Worm (Caenorhabditis elegans) whole organism, early embryonic: ENCODE measurements around the gene trpa-1.

Experiments
- B0310.2 ChIP-seq: sonication (generic microtip); optimal IDR thresholded peaks from 2 replicates; lab custom pipeline; 2016; ENCODE audit warnings: mild to moderate bottlenecking, missing genetic modification characterization, missing compliant biosample characterization
- F13C5.2 ChIP-seq: sonication (generic microtip); optimal IDR thresholded peaks from 2 replicates; lab custom pipeline; 2017; ENCODE audit warnings: mild to moderate bottlenecking, missing genetic modification characterization, inconsistent platforms, missing compliant biosample characterization
- aly-1 ChIP-seq: sonication (generic microtip); optimal IDR thresholded peaks from 2 replicates; lab custom pipeline; 2016; ENCODE audit warnings: missing genetic modification characterization, missing compliant biosample characterization
- ama-1 ChIP-seq: fragments of 150-350 bp; optimal IDR thresholded peaks from 2 replicates; lab custom pipeline; 2014
- ceh-13 ChIP-seq: fragments of 200-800 bp; sonication (Bioruptor generic); optimal IDR thresholded peaks from 2 replicates; lab custom pipeline; 2018; ENCODE audit warnings: mild to moderate bottlenecking, missing genetic modification characterization, missing compliant biosample characterization
- ceh-36 ChIP-seq: sonication (generic microtip); optimal IDR thresholded peaks from 2 replicates; lab custom pipeline; 2016; ENCODE audit warnings: missing genetic modification characterization, inconsistent platforms, missing compliant biosample characterization
- ets-7 ChIP-seq: sonication (generic microtip); optimal IDR thresholded peaks from 2 replicates; lab custom pipeline; 2016; ENCODE audit warnings: missing genotype, missing genetic modification characterization, missing compliant biosample characterization
- flt-1 ChIP-seq: fragments of 200-800 bp; sonication (Bioruptor generic); IDR thresholded peaks from 2 replicates; pipeline ENCODE4 v1.3.6; 2022; ENCODE audit warnings: missing genetic modification characterization, missing compliant biosample characterization
- hmbx-1 ChIP-seq: sonication (generic microtip); optimal IDR thresholded peaks from 2 replicates; lab custom pipeline; 2016; ENCODE audit warnings: mild to moderate bottlenecking, missing genetic modification characterization, missing compliant biosample characterization
- hmg-4 ChIP-seq: fragments of 200-800 bp; sonication (Bioruptor generic); optimal IDR thresholded peaks from 2 replicates; lab custom pipeline; 2018; ENCODE audit warnings: mild to moderate bottlenecking, missing genetic modification characterization, missing compliant biosample characterization
- hnd-1 ChIP-seq: sonication (generic microtip); optimal IDR thresholded peaks from 2 replicates; lab custom pipeline; 2016; ENCODE audit warnings: missing genetic modification characterization, missing compliant biosample characterization
- pes-1 ChIP-seq: fragments of 200-800 bp; sonication (Bioruptor generic); IDR thresholded peaks from 2 replicates; pipeline ENCODE4 v1.3.6; 2022; ENCODE audit warnings: missing genetic modification reagents, missing genetic modification characterization, missing compliant biosample characterization
- scrt-1 ChIP-seq: fragments of 200-800 bp; sonication (Bioruptor generic); IDR thresholded peaks from 2 replicates; pipeline ENCODE4 v1.3.6; 2022; ENCODE audit warnings: missing genetic modification characterization, missing compliant biosample characterization
- sea-1 ChIP-seq: fragments of 200-800 bp; sonication (Bioruptor generic); conservative IDR thresholded peaks from 2 replicates; pipeline ENCODE4 v1.3.6; 2022; ENCODE audit warnings: missing genetic modification characterization, missing compliant biosample characterization
- tbx-11 ChIP-seq: fragments of 200-800 bp; sonication (Bioruptor generic); IDR thresholded peaks from 2 replicates; pipeline ENCODE4 v1.3.6; 2022; ENCODE audit warnings: missing genetic modification characterization, missing compliant biosample characterization
- tbx-37 ChIP-seq: fragments of 200-800 bp; sonication (Bioruptor generic); conservative IDR thresholded peaks from 2 replicates; pipeline ENCODE4 v1.3.6; 2022; ENCODE audit warnings: missing genetic modification reagents, missing genetic modification characterization, missing compliant biosample characterization
- tra-4 ChIP-seq: sonication (generic microtip); optimal IDR thresholded peaks from 2 replicates; lab custom pipeline; 2017; ENCODE audit warnings: missing genetic modification characterization, missing compliant biosample characterization

Gene trpa-1

DNA sequence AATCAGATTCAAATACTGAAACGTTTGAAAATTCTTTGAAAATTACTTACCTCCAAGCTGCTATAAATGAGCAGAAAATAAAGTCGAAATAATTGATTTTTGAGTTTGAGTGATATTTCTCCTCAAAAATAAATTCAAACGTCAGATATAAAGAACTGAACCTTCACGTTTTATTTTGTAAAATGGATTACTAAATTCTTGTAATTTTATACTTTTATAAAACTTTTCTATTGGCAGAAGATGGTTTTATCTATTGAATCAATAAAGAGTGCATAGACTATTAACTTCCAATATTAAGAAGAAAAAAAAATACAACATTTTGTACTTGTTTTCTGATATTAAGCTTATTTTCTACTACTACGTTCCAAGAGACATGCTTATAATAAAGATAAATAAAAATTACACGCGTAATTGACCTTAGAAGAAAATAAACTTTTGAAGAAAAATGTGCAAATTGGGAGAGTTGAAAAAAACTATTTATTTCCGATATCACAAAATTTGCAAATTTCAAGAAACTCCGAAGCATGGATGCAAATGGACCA lies 16.5 kb upstream of the trpa-1 start, which contains the start of the genes F38H4.6 and F38H4.4:
Gene F38H4.6 (minus strand): TSS at position 101 of the 542 bp plus-strand sequence.
Gene F38H4.4 (plus strand): TSS at position 492 of the 542 bp plus-strand sequence.
- TF ChIP-seq flt-1 = no peak
- no peak for TF ChIP-seq aly-1 (tag; lab: Kevin White, UChicago)
- TF ChIP-seq tbx-11 = no peak
- no peak for TF ChIP-seq hnd-1 (tag; lab: Kevin White, UChicago)
- TF ChIP-seq F13C5.2 (tag; lab: Kevin White, UChicago) = no peak
- TF ChIP-seq tra-4 (tag; lab: Kevin White, UChicago) = no peak
- no peak for TF ChIP-seq hmg-4
- no peak for TF ChIP-seq pes-1 (GFP tag; lab: Robert Waterston, UW)
- no peak for TF ChIP-seq hmbx-1 (tag; lab: Kevin White, UChicago)
- TF ChIP-seq tbx-37 (GFP tag; lab: Robert Waterston, UW) = no peak
- TF ChIP-seq ceh-13 (GFP tag; lab: Kevin White, UChicago) = no peak
- no peak for TF ChIP-seq sea-1 (GFP tag; lab: Robert Waterston, UW)
- no peak for TF ChIP-seq ceh-36 (tag; lab: Kevin White, UChicago)
- no peak for TF ChIP-seq B0310.2 (tag; lab: Kevin White, UChicago)
- TF ChIP-seq ets-7 = no peak
- TF ChIP-seq scrt-1 (GFP tag; lab: Robert Waterston, UW) = no peak
- TF ChIP-seq ama-1 (lab: Kevin White, UChicago) = no peak

DNA sequence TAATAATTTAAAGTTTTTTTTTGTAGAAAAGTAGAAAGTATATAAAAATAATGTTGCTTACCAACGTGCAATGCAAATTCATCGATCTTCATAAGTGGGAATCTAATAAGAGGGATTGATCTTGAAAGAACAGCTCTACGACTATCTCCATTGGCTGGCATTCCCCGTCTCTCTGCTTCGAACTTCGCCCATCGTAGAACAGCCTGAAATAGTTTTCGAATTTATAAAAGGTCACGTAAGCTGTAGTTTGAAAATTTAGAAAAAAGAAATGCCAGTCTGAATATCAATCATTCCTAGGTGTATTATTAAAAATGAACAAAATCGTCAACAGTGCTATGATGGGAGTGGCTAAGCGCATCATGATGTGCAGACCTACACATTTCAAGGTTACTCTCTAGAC lies 12.4 kb upstream of the trpa-1 start, which contains the start of gene F38H4.5:
Gene F38H4.5 (plus strand): TSS at position 301 of the 400 bp plus-strand sequence.
- no peak for TF ChIP-seq tra-4 (tag; lab: Kevin White, UChicago)
- TF ChIP-seq flt-1 = no peak
- no peak for TF ChIP-seq ets-7
- no peak for TF ChIP-seq hnd-1 (tag; lab: Kevin White, UChicago)
- TF ChIP-seq tbx-11 = no peak
- no peak for TF ChIP-seq hmg-4
- no peak for TF ChIP-seq pes-1 (GFP tag; lab: Robert Waterston, UW)
- no peak for TF ChIP-seq ceh-36 (tag; lab: Kevin White, UChicago)
- no peak for TF ChIP-seq hmbx-1 (tag; lab: Kevin White, UChicago)
- no peak for TF ChIP-seq aly-1 (tag; lab: Kevin White, UChicago)
- no peak for TF ChIP-seq sea-1 (GFP tag; lab: Robert Waterston, UW)
- TF ChIP-seq tbx-37 (GFP tag; lab: Robert Waterston, UW) = no peak
- no peak for TF ChIP-seq scrt-1 (GFP tag; lab: Robert Waterston, UW)
- no peak for TF ChIP-seq ama-1 (lab: Kevin White, UChicago)
- no peak for TF ChIP-seq ceh-13 (GFP tag; lab: Kevin White, UChicago)
- no peak for TF ChIP-seq B0310.2 (tag; lab: Kevin White, UChicago)
- TF ChIP-seq F13C5.2 (tag; lab: Kevin White, UChicago) = no peak

DNA sequence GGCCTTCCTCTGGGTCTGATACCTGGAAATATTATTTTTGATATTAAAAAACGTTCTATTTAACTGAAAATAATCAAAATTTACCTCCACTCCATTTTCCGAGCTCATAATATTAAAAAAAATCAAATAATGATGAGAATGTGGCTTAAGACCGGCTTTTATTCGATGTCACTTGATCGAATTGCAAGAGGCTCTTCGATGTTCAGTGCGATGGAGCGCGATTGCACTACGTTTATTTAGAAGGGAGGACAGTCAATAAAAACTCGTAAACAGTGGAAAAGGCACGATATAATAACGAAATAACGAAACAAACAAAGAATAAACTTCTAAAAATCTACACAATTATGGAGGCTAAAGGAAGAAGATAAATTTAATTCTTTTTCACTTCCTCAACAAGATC lies 9.5 kb upstream of the trpa-1 start, which contains the start of gene tag-30:
Gene tag-30 (minus strand): TSS at position 383 of the 400 bp plus-strand sequence.
- TF ChIP-seq ceh-36 (tag; lab: Kevin White, UChicago) (no peak), aly-1 (tag; lab: Kevin White, UChicago) (no peak), B0310.2 (tag; lab: Kevin White, UChicago) (no peak), pes-1 (GFP tag; lab: Robert Waterston, UW) (no peak), ama-1 (lab: Kevin White, UChicago) (no peak), hnd-1 (tag; lab: Kevin White, UChicago) (no peak), tra-4 (tag; lab: Kevin White, UChicago) (no peak), tbx-11 (no peak), sea-1 (GFP tag; lab: Robert Waterston, UW) (no peak)

DNA sequence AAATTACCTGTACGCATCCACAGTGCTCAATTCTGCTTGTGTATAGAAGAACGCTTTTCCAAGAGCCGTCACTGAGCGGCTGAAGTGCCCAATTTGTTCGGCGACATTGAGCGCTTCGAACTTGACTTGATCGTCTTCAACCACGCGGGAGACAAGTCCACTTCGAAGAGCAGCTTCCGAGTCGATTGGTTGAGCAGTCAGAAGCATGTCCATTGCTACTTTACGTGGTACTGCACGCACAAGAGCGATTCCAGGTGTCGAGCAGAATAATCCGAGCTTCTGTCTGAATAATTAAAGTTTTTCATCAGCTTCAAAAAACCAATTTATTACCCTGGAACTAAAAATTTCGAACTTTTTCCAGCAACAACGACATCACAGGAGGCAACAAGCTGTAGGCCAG lies 8.9 kb upstream of the trpa-1 start:
- TF ChIP-seq aly-1 (tag; lab: Kevin White, UChicago) (no peak), B0310.2 (tag; lab: Kevin White, UChicago) (no peak), scrt-1 (GFP tag; lab: Robert Waterston, UW) (no peak), tra-4 (tag; lab: Kevin White, UChicago) (no peak), hmg-4 (no peak), tbx-11 (no peak), sea-1 (GFP tag; lab: Robert Waterston, UW) (no peak), ceh-36 (tag; lab: Kevin White, UChicago) (no peak), hmbx-1 (tag; lab: Kevin White, UChicago) (no peak), hnd-1 (tag; lab: Kevin White, UChicago) (no peak), F13C5.2 (tag; lab: Kevin White, UChicago) (no peak), flt-1 (no peak), ama-1 (lab: Kevin White, UChicago) (no peak)

DNA sequence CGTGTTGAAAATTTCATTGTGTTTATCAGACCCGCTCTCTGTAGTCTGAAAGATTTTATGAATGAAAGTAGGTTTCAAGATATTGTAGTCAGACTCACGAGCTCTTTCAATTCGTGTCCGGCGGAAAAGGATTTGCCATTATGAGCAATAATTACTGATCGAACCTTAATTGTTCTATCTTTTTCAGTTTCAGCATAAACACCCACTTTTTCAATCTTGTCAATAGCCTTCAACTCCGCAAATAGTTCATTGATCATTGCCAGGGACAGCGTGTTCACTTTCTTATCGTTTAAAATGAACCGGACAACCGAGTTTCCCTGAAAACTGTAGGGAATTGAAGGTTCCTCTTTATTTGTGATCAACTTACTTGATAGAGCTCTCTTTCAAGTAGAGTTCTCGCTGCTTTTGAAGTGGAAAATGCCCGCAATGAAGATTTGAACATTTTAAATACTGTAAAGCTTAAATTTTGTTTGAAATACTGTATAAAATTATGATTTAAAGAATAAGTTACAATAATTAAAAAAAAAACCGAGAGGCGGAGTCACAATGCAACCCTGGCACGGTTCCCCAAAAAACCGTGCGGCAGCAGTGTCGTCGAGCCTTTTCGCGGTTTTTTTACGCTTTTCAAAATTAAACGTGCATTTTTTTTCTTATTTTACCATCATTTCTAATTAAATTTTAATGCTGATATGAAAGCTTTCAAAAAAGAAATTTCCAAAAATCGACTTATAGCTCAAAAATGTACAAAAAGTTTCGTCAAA lies 8.2 kb upstream of the trpa-1 start, which contains the start of gene ech-2:
Gene ech-2 (minus strand): TSS at position 452 of the 761 bp plus-strand sequence.
- TF ChIP-seq hmbx-1 (tag; lab: Kevin White, UChicago) = no peak
- no peak for TF ChIP-seq ets-7

DNA sequence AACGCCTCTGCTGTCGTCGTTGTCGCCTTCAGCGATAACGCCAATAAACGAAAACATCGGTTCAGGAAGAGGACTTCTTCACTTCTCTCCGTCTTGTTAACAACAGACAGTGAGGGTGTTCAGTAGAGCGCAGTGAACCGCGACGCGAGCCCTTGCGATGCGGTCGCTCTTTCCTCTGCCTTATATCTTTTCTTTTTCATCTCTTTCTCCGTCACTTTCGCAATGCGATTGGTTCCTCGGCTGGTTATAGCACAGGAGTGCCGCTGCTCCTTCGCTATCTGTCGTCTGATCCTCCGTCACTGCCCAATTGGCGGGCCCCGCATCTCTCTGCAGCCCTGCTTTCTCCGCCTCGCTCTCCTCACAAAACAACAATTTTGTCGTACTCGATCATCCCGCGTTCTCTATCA lies 7.2 kb upstream of the trpa-1 start:
- peak; percentile 67 for TF ChIP-seq aly-1 (tag; lab: Kevin White, UChicago)
- no peak for TF ChIP-seq pes-1 (GFP tag; lab: Robert Waterston, UW)
- no peak for TF ChIP-seq ets-7
- 0 out of 2 replicates have a peak, but pooled peaks have one; percentile 18 for TF ChIP-seq flt-1
- TF ChIP-seq hmg-4 = peak; percentile 60

DNA sequence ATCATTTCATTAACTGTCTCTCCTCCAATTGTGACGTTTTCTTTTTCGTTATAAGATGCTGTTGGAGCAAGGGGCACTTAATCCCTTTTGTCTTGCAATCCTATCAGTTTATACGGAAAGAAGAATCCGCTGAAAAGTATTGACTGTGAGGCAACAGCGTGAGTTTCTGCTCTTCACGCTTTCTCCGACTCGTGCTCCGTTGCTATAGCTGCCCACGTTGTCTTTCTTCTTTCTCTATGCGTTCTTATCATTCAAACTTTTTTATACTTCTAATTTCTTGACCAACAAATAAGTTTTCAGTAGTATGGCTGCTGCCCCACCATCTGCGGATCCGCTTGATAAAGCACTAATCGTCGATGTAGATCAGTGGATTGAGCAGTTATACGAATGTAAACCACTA lies 6.2 kb upstream of the trpa-1 start, which contains the start of gene let-92:
Gene let-92 (plus strand): TSS at position 301 of the 400 bp plus-strand sequence.
- TF ChIP-seq tra-4 (tag; lab: Kevin White, UChicago) (no peak), pes-1 (GFP tag; lab: Robert Waterston, UW) (no peak), scrt-1 (GFP tag; lab: Robert Waterston, UW) (no peak), tbx-11 (no peak), F13C5.2 (tag; lab: Kevin White, UChicago) (no peak), hnd-1 (tag; lab: Kevin White, UChicago) (no peak), ama-1 (lab: Kevin White, UChicago) (no peak), hmbx-1 (tag; lab: Kevin White, UChicago) (no peak)
